Worm (Caenorhabditis elegans): ENCODE results near the gene F10A3.17.

F10A3.17 gene

ce11 chrV:16145009-16145408, 14.5 kb downstream of the F10A3.17 start:
- TF ChIP-seq ceh-19 (GFP tag; optimal IDR thresholded peaks at IDR 0.05): no peak
- TF ChIP-seq hlh-6 (tag; optimal IDR thresholded peaks at IDR 0.05): no peak
- TF ChIP-seq ceh-31 (tag; optimal IDR thresholded peaks at IDR 0.05): no peak
- TF ChIP-seq pros-1 (tag; optimal IDR thresholded peaks at IDR 0.05): no peak
- no peak for TF ChIP-seq unc-55 (GFP tag; optimal IDR thresholded peaks at IDR 0.05)
- no peak for TF ChIP-seq unc-86 (tag; optimal IDR thresholded peaks at IDR 0.05)
- TF ChIP-seq ttx-3 (tag; optimal IDR thresholded peaks at IDR 0.05): no peak
- TF ChIP-seq npax-4 (tag; optimal IDR thresholded peaks at IDR 0.05): no peak
- no peak for TF ChIP-seq pax-1 (tag; optimal IDR thresholded peaks at IDR 0.05)
- TF ChIP-seq gmeb-2 (tag; optimal IDR thresholded peaks at IDR 0.05): no peak
- no peak for TF ChIP-seq tbx-2 (tag; optimal IDR thresholded peaks at IDR 0.05)
- no peak for TF ChIP-seq K09A11.1 (tag; optimal IDR thresholded peaks at IDR 0.05; ENCODE audit: insufficient read depth)

- TF ChIP-seq nfya-1 (tag; optimal IDR thresholded peaks at IDR 0.05) (no peak), pha-4 (tag; optimal IDR thresholded peaks at IDR 0.05) (no peak), elt-4 (tag; optimal IDR thresholded peaks at IDR 0.05) (no peak), ref-2 (tag; optimal IDR thresholded peaks at IDR 0.05) (no peak), Y22D7AL.16 (tag; optimal IDR thresholded peaks at IDR 0.05) (no peak), K02D7.2 (tag; optimal IDR thresholded peaks at IDR 0.05) (no peak), ztf-16 (tag; optimal IDR thresholded peaks at IDR 0.05) (no peak), sox-2 (GFP tag; IDR thresholded peaks at IDR 0.05) (no peak), gmeb-2 (tag; optimal IDR thresholded peaks at IDR 0.05) (no peak), fax-1 (tag; optimal IDR thresholded peaks at IDR 0.05) (no peak), syd-9 (tag; optimal IDR thresholded peaks at IDR 0.05) (no peak), F13H6.1 (tag; optimal IDR thresholded peaks at IDR 0.05) (no peak), fkh-10 (GFP tag; optimal IDR thresholded peaks at IDR 0.05) (no peak), nhr-11 (tag; optimal IDR thresholded peaks at IDR 0.05) (no peak), unc-86 (tag; optimal IDR thresholded peaks at IDR 0.05) (no peak), ceh-22 (tag; optimal IDR thresholded peaks at IDR 0.05) (no peak), ceh-2 (tag; optimal IDR thresholded peaks at IDR 0.05) (no peak), ceh-34 (tag; optimal IDR thresholded peaks at IDR 0.05) (no peak)
Measured at ce11 chrV:16143066-16143581, 16.4 kb downstream of the F10A3.17 start, which contains the start of gene fbxa-88. Gene fbxa-88, minus strand, starts transcription at chrV:16143116.

ce11 chrV:16142371-16142770, 17.1 kb downstream of the F10A3.17 start, which contains the start of gene fbxa-18:
Gene fbxa-18, plus strand, starts transcription at chrV:16142671.
- TF ChIP-seq sdc-2 (tag; optimal IDR thresholded peaks at IDR 0.05) (no peak), unc-3 (GFP tag; conservative IDR thresholded peaks at IDR 0.05) (no peak), unc-3 (tag; optimal IDR thresholded peaks at IDR 0.05) (no peak), fkh-6 (tag; optimal IDR thresholded peaks at IDR 0.05) (no peak), ttx-3 (tag; optimal IDR thresholded peaks at IDR 0.05) (no peak), sox-4 (tag; optimal IDR thresholded peaks at IDR 0.05) (no peak), ceh-34 (tag; optimal IDR thresholded peaks at IDR 0.05) (no peak), ceh-22 (tag; optimal IDR thresholded peaks at IDR 0.05) (no peak), ceh-18 (tag; optimal IDR thresholded peaks at IDR 0.05) (no peak), nhr-11 (tag; optimal IDR thresholded peaks at IDR 0.05) (no peak), ceh-48 (tag; optimal IDR thresholded peaks at IDR 0.05) (no peak), dve-1 (tag; optimal IDR thresholded peaks at IDR 0.05) (no peak), lim-6 (tag; optimal IDR thresholded peaks at IDR 0.05) (no peak), hlh-6 (tag; optimal IDR thresholded peaks at IDR 0.05) (no peak), C08G9.2 (tag; optimal IDR thresholded peaks at IDR 0.05) (no peak), F13H6.1 (tag; optimal IDR thresholded peaks at IDR 0.05) (no peak), ceh-2 (tag; optimal IDR thresholded peaks at IDR 0.05) (no peak), ceh-24 (tag; optimal IDR thresholded peaks at IDR 0.05) (no peak), ceh-6 (GFP tag; optimal IDR thresholded peaks at IDR 0.05) (no peak), K09A11.1 (tag; optimal IDR thresholded peaks at IDR 0.05; ENCODE audit: insufficient read depth) (no peak)

All from whole organism, late embryonic.